Fruit fly (Drosophila melanogaster) whole organism, embryonic: ENCODE data around the gene CG13314.
A peak's percentile ranks its signal among the peaks of the same experiment; 100 is the strongest.

Experiments
- Ada2b ChIP-seq: fragments of 200-800 bp; sonication (Bioruptor generic); IDR thresholded peaks from 2 replicates; pipeline ENCODE4 v1.3.6; 2022; ENCODE audit warnings: missing biosample characterization, missing genetic modification characterization
- Atf6 ChIP-seq: fragments of 200-800 bp; sonication (Bioruptor generic); IDR thresholded peaks from 2 replicates; pipeline ENCODE4 v1.3.6; 2022; ENCODE audit warnings: missing biosample characterization, missing genetic modification characterization
- B-H1 ChIP-seq: fragments of 200-800 bp; sonication (Bioruptor generic); IDR thresholded peaks from 3 replicates; pipeline ENCODE4 v1.3.6; 2022; ENCODE audit warnings: missing biosample characterization, missing genetic modification characterization
- Bteb2 ChIP-seq: fragments of 200-800 bp; sonication (Bioruptor generic); optimal IDR thresholded peaks from 2 replicates; lab custom pipeline; 2016; ENCODE audit warnings: missing biosample characterization, missing genetic modification characterization
- CG10267 ChIP-seq: fragments of 200-800 bp; sonication (Bioruptor generic); optimal IDR thresholded peaks from 2 replicates; lab custom pipeline; 2018; ENCODE audit warnings: missing biosample characterization, mild to moderate bottlenecking, missing genetic modification characterization, moderate library complexity
- CG10431 ChIP-seq: fragments of 200-800 bp; sonication (Bioruptor generic); optimal IDR thresholded peaks from 3 replicates; lab custom pipeline; 2018; ENCODE audit warnings: missing biosample characterization, mild to moderate bottlenecking, missing genetic modification characterization
- CG12299 ChIP-seq: fragments of 200-800 bp; sonication (Bioruptor generic); optimal IDR thresholded peaks from 2 replicates; lab custom pipeline; 2018; ENCODE audit warnings: missing biosample characterization, mild to moderate bottlenecking, missing genetic modification characterization
- CG15011 ChIP-seq: fragments of 200-800 bp; sonication (Bioruptor generic); optimal IDR thresholded peaks from 3 replicates; lab custom pipeline; 2018; ENCODE audit warnings: missing biosample characterization, mild to moderate bottlenecking, missing genetic modification characterization
- CG15073 ChIP-seq: fragments of 200-800 bp; sonication (Bioruptor generic); optimal IDR thresholded peaks from 2 replicates; lab custom pipeline; 2016; ENCODE audit warnings: missing biosample characterization, missing genetic modification characterization
- CG15269 ChIP-seq: fragments of 200-800 bp; sonication (Bioruptor generic); optimal IDR thresholded peaks from 2 replicates; lab custom pipeline; 2018; ENCODE audit warnings: missing biosample characterization, mild to moderate bottlenecking, missing genetic modification characterization, moderate library complexity
- CG17802 ChIP-seq: fragments of 200-800 bp; sonication (Bioruptor generic); optimal IDR thresholded peaks from 2 replicates; lab custom pipeline; 2018; ENCODE audit warnings: missing biosample characterization, mild to moderate bottlenecking, missing genetic modification characterization, moderate library complexity
- CG18599 ChIP-seq: fragments of 200-800 bp; sonication (Bioruptor generic); optimal IDR thresholded peaks from 3 replicates; lab custom pipeline; 2017; ENCODE audit warnings: missing biosample characterization, missing genetic modification characterization, mild to moderate bottlenecking, moderate library complexity, missing genetic modification reagents
- CG2712 ChIP-seq: fragments of 200-800 bp; optimal IDR thresholded peaks from 3 replicates; lab custom pipeline; 2019; ENCODE audit warnings: missing biosample characterization, mild to moderate bottlenecking, missing genetic modification characterization, moderate library complexity
- CG4282 ChIP-seq: fragments of 200-800 bp; sonication (Bioruptor generic); optimal IDR thresholded peaks from 2 replicates; lab custom pipeline; 2016; ENCODE audit warnings: missing biosample characterization, missing genetic modification characterization
- CG4328 ChIP-seq: fragments of 200-800 bp; sonication (Bioruptor generic); optimal IDR thresholded peaks from 3 replicates; lab custom pipeline; 2017; ENCODE audit warnings: missing biosample characterization, missing genetic modification reagents, missing genetic modification characterization
- CG5953 ChIP-seq: fragments of 200-800 bp; sonication (Bioruptor generic); IDR thresholded peaks from 2 replicates; pipeline ENCODE4 v1.3.6; 2022; ENCODE audit warnings: missing biosample characterization, missing genetic modification characterization
- CG7357 ChIP-seq: fragments of 200-800 bp; sonication (Bioruptor generic); IDR thresholded peaks from 3 replicates; pipeline ENCODE4 v1.3.6; 2022; ENCODE audit warnings: missing biosample characterization, missing genetic modification characterization
- CG8359 ChIP-seq: fragments of 200-800 bp; sonication (Bioruptor generic); optimal IDR thresholded peaks from 2 replicates; lab custom pipeline; 2017; ENCODE audit warnings: missing biosample characterization, mild to moderate bottlenecking, missing genetic modification characterization, borderline replicate concordance
- D ChIP-seq, 2 experiments: fragments of 200-800 bp in 1 of 2; fragments of >200 bp in 1 of 2; sonication (Bioruptor generic) in 1 of 2; optimal IDR thresholded peaks; 2 replicates in 1 of 2; 3 replicates in 1 of 2; lab custom pipeline; 2017; ENCODE audit warnings: mild to moderate bottlenecking in 1 of 2, missing biosample characterization in 1 of 2, missing genetic modification characterization in 1 of 2, missing genetic modification reagents in 1 of 2
- Dek ChIP-seq: fragments of 200-800 bp; sonication (Bioruptor generic); optimal IDR thresholded peaks from 3 replicates; lab custom pipeline; 2019; ENCODE audit warnings: missing biosample characterization, mild to moderate bottlenecking, missing genetic modification characterization, moderate library complexity
- Dip3 ChIP-seq: fragments of 200-800 bp; sonication (Bioruptor generic); optimal IDR thresholded peaks from 3 replicates; lab custom pipeline; 2016; ENCODE audit warnings: missing biosample characterization, missing genetic modification characterization
- Doc3 ChIP-seq: fragments of 200-800 bp; sonication (Bioruptor generic); IDR thresholded peaks from 3 replicates; pipeline ENCODE4 v1.3.6; 2022; ENCODE audit warnings: missing biosample characterization, missing genetic modification characterization; ENCODE audit not compliant: partially characterized antibody
- Dp ChIP-seq: fragments of 200-800 bp; sonication (Bioruptor generic); optimal IDR thresholded peaks from 2 replicates; lab custom pipeline; 2018; ENCODE audit warnings: missing biosample characterization, mild to moderate bottlenecking, missing genetic modification characterization, moderate library complexity
- Dref ChIP-seq: fragments of 200-800 bp; sonication (Bioruptor generic); IDR thresholded peaks from 2 replicates; pipeline ENCODE4 v1.3.6; 2022; ENCODE audit warnings: missing biosample characterization, missing genetic modification characterization
- ERR ChIP-seq: fragments of 200-800 bp; sonication (Bioruptor generic); optimal IDR thresholded peaks from 2 replicates; lab custom pipeline; 2016; ENCODE audit warnings: missing biosample characterization, missing genetic modification characterization
- GATAe ChIP-seq: fragments of 200-800 bp; sonication (Bioruptor generic); conservative IDR thresholded peaks from 2 replicates; pipeline ENCODE4 v1.3.6; 2022; ENCODE audit warnings: missing biosample characterization, missing genetic modification characterization
- HLH3B ChIP-seq: fragments of 200-800 bp; sonication (Bioruptor generic); IDR thresholded peaks from 2 replicates; pipeline ENCODE4 v1.3.6; 2022; ENCODE audit warnings: missing biosample characterization, missing genetic modification characterization
- HLH54F ChIP-seq: fragments of 200-800 bp; sonication (Bioruptor generic); optimal IDR thresholded peaks from 3 replicates; lab custom pipeline; 2016; ENCODE audit warnings: missing biosample characterization, missing genetic modification characterization
- Lim3 ChIP-seq: fragments of 200-800 bp; sonication (Bioruptor generic); IDR thresholded peaks from 2 replicates; pipeline ENCODE4 v1.3.6; 2022; ENCODE audit warnings: missing biosample characterization, missing genetic modification characterization
- Lpt ChIP-seq: fragments of >200 bp; optimal IDR thresholded peaks from 2 replicates; lab custom pipeline; 2018; ENCODE audit warnings: missing biosample characterization, missing genetic modification characterization
- NK7.1 ChIP-seq: fragments of 200-800 bp; sonication (Bioruptor generic); optimal IDR thresholded peaks from 3 replicates; lab custom pipeline; 2016; ENCODE audit warnings: missing biosample characterization, missing genetic modification characterization
- Six4 ChIP-seq: fragments of 200-800 bp; sonication (Bioruptor generic); optimal IDR thresholded peaks from 2 replicates; lab custom pipeline; 2016; ENCODE audit warnings: missing biosample characterization, missing genetic modification characterization
- ato ChIP-seq: fragments of 200-800 bp; sonication (Bioruptor generic); IDR thresholded peaks from 2 replicates; pipeline ENCODE4 v1.3.6; 2022; ENCODE audit warnings: missing biosample characterization, missing genetic modification characterization; ENCODE audit not compliant: partially characterized antibody
- bigmax ChIP-seq: fragments of 200-800 bp; sonication (Bioruptor generic); optimal IDR thresholded peaks from 2 replicates; lab custom pipeline; 2018; ENCODE audit warnings: missing biosample characterization, mild to moderate bottlenecking, missing genetic modification characterization
- chn ChIP-seq: fragments of 200-800 bp; sonication (Bioruptor generic); optimal IDR thresholded peaks from 2 replicates; lab custom pipeline; 2016; ENCODE audit warnings: missing biosample characterization, missing genetic modification characterization
- disco-r ChIP-seq: fragments of 200-800 bp; sonication (Bioruptor generic); optimal IDR thresholded peaks from 2 replicates; lab custom pipeline; 2016; ENCODE audit warnings: missing biosample characterization, missing genetic modification characterization
- eve ChIP-seq, 2 experiments: fragments of >200 bp; optimal IDR thresholded peaks; 2 replicates each; lab custom pipeline; 2017; ENCODE audit warnings: missing biosample characterization in 2 of 2, missing genetic modification characterization in 2 of 2
- fd3F ChIP-seq: fragments of 200-800 bp; sonication (Bioruptor generic); optimal IDR thresholded peaks from 2 replicates; lab custom pipeline; 2018; ENCODE audit warnings: missing biosample characterization, mild to moderate bottlenecking, missing genetic modification characterization, moderate library complexity
- fd64A ChIP-seq: fragments of 200-800 bp; sonication (Bioruptor generic); optimal IDR thresholded peaks from 3 replicates; lab custom pipeline; 2018; ENCODE audit warnings: missing biosample characterization, mild to moderate bottlenecking, missing genetic modification characterization
- ftz-f1 ChIP-seq: fragments of 200-800 bp; sonication (Bioruptor generic); optimal IDR thresholded peaks from 2 replicates; lab custom pipeline; 2016; ENCODE audit warnings: missing biosample characterization, missing genetic modification characterization
- grau ChIP-seq: fragments of 200-800 bp; optimal IDR thresholded peaks from 3 replicates; lab custom pipeline; 2019; ENCODE audit warnings: missing biosample characterization, mild to moderate bottlenecking, missing genetic modification characterization, moderate library complexity
- nerfin-2 ChIP-seq: fragments of 200-800 bp; sonication (Bioruptor generic); IDR thresholded peaks from 2 replicates; pipeline ENCODE4 v1.3.6; 2022; ENCODE audit warnings: missing biosample characterization, missing genetic modification characterization; ENCODE audit not compliant: partially characterized antibody
- peb ChIP-seq: fragments of 200-800 bp; sonication (Bioruptor generic); IDR thresholded peaks from 2 replicates; pipeline ENCODE4 v1.3.6; 2022; ENCODE audit warnings: missing biosample characterization, missing genetic modification characterization
- pita ChIP-seq: fragments of 200-800 bp; sonication (Bioruptor generic); optimal IDR thresholded peaks from 2 replicates; lab custom pipeline; 2017; ENCODE audit warnings: missing biosample characterization, mild to moderate bottlenecking, missing genetic modification characterization
- row ChIP-seq: fragments of 200-800 bp; sonication (Bioruptor generic); IDR thresholded peaks from 3 replicates; pipeline ENCODE4 v1.3.6; 2022; ENCODE audit warnings: missing biosample characterization, missing genetic modification characterization
- salm ChIP-seq: fragments of 200-800 bp; sonication (Bioruptor generic); optimal IDR thresholded peaks from 2 replicates; lab custom pipeline; 2018; ENCODE audit warnings: missing biosample characterization, mild to moderate bottlenecking, missing genetic modification characterization
- sim ChIP-seq: fragments of 200-800 bp; sonication (Bioruptor generic); IDR thresholded peaks from 2 replicates; pipeline ENCODE4 v1.3.6; 2022; ENCODE audit warnings: missing biosample characterization, missing genetic modification characterization
- sqz ChIP-seq: fragments of 200-800 bp; sonication (Bioruptor generic); optimal IDR thresholded peaks from 3 replicates; lab custom pipeline; 2018; ENCODE audit warnings: missing biosample characterization, mild to moderate bottlenecking, missing genetic modification characterization
- tna ChIP-seq: fragments of 200-800 bp; sonication (Bioruptor generic); IDR thresholded peaks from 2 replicates; pipeline ENCODE4 v1.3.6; 2022; ENCODE audit warnings: missing biosample characterization, missing genetic modification characterization; ENCODE audit not compliant: partially characterized antibody
- tup ChIP-seq: fragments of 200-800 bp; sonication (Bioruptor generic); optimal IDR thresholded peaks from 2 replicates; lab custom pipeline; 2016; ENCODE audit warnings: missing biosample characterization, mild to moderate bottlenecking, missing genetic modification characterization, moderate library complexity

The CG13314 gene

DNA sequence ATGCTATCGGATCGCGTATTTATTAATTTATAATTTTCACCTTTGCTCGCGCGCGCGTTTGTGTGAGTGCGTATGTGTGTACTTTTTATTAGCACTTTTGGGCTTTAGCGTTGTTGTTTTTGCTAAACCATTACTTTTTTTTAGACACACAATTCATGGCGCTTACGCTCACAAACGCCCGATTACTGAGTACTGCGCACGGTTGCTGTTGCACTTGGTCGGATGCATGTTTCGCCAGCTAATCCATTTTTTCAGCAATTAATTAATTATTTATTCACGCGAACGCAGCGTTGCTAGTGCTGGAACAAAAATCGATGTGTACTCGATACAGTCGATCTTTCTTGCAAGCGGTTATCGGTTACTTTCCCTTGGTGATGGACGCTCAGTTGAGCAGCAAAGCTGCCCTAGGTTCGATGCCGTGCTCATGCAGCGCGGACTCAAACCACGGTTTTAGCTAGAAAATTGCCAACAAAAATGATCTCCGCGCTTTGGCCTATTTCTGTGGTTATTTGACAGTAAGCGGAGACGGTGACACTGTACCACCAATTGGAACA is 16.2 kb downstream of the CG13314 start, which contains the start of the genes smg and CG5087 (continued):
- no peak for TF ChIP-seq tup (GFP tag; lab: Kevin White, UChicago)
- TF ChIP-seq Dref (GFP tag; lab: Robert Waterston, UW), result peak; percentile 98
- peak; percentile 55; the same call in 1 of the 3 replicates for TF ChIP-seq Doc3 (GFP tag; lab: Robert Waterston, UW)
- TF ChIP-seq CG15073 (GFP tag; lab: Kevin White, UChicago), result no peak
- peak; percentile 23 for TF ChIP-seq grau (tag; lab: Kevin White, UChicago)
- TF ChIP-seq chn (GFP tag; lab: Kevin White, UChicago), result peak; percentile 36
- TF ChIP-seq Bteb2, result peak; percentile 16
- TF ChIP-seq Six4 (GFP tag; lab: Kevin White, UChicago), result peak; percentile 2
- TF ChIP-seq CG15011 (GFP tag; lab: Kevin White, UChicago), result no peak
- no peak for TF ChIP-seq disco-r (GFP tag; lab: Kevin White, UChicago)
- TF ChIP-seq fd3F (GFP tag; lab: Kevin White, UChicago), result no peak
- no peak for TF ChIP-seq sim (GFP tag; lab: Robert Waterston, UW)
- peak; percentile 56 for TF ChIP-seq Dp (GFP tag; lab: Kevin White, UChicago)
- peak; percentile 35 for TF ChIP-seq CG12299 (tag; lab: Kevin White, UChicago)
- TF ChIP-seq fd64A, result no peak
- no peak for TF ChIP-seq CG17802 (tag; lab: Kevin White, UChicago)
- no peak for TF ChIP-seq CG18599 (GFP tag; lab: Kevin White, UChicago)
- TF ChIP-seq CG4328, result no peak
- TF ChIP-seq CG8359 (GFP tag; lab: Kevin White, UChicago), result no peak
- peak; percentile 61 for TF ChIP-seq HLH54F (GFP tag; lab: Kevin White, UChicago)
- no peak for TF ChIP-seq nerfin-2
- TF ChIP-seq Lpt, result no peak
- TF ChIP-seq CG10267 (tag; lab: Kevin White, UChicago), result peak; percentile 78
- no peak for TF ChIP-seq Atf6 (GFP tag; lab: Robert Waterston, UW)
- TF ChIP-seq row (GFP tag; lab: Robert Waterston, UW), result peak; percentile 55
- no peak for TF ChIP-seq Lim3 (GFP tag; lab: Robert Waterston, UW)
- TF ChIP-seq sqz, result no peak
- TF ChIP-seq ftz-f1, result peak; percentile 77
- TF ChIP-seq tna (GFP tag; lab: Robert Waterston, UW), result peak; percentile 53; the same call in 1 of the 2 replicates
- no peak for TF ChIP-seq bigmax (GFP tag; lab: Kevin White, UChicago)
- TF ChIP-seq CG4282, result peak; percentile 47
- peak; percentile 59 for TF ChIP-seq Dek
- TF ChIP-seq peb, result no peak
- no peak for TF ChIP-seq CG15269
- no peak for TF ChIP-seq D (optimal IDR thresholded peaks at IDR 0.05; lab: Kevin White, UChicago)
- TF ChIP-seq D (GFP tag; optimal IDR thresholded peaks at IDR 0.05; lab: Kevin White, UChicago), result no peak
- no peak for TF ChIP-seq Ada2b (GFP tag; lab: Robert Waterston, UW)
- TF ChIP-seq ERR, result peak; percentile 51
- no peak for TF ChIP-seq HLH3B (GFP tag; lab: Robert Waterston, UW)
- peak; percentile 6 for TF ChIP-seq salm (tag; lab: Kevin White, UChicago)
- TF ChIP-seq ato (GFP tag; lab: Robert Waterston, UW), result peak; percentile 59
- TF ChIP-seq B-H1 (GFP tag; lab: Robert Waterston, UW), result no peak
- peak; percentile 97 for TF ChIP-seq pita (GFP tag; lab: Kevin White, UChicago)
- TF ChIP-seq CG5953, result no peak
- TF ChIP-seq GATAe (GFP tag; lab: Robert Waterston, UW), result no peak
- TF ChIP-seq CG2712 (tag; lab: Kevin White, UChicago), result peak; percentile 64
- TF ChIP-seq CG7357 (GFP tag; lab: Robert Waterston, UW), result no peak
- TF ChIP-seq eve (GFP tag; optimal IDR thresholded peaks at IDR 0.05; lab: Kevin White, UChicago), result no peak
- no peak for TF ChIP-seq NK7.1 (GFP tag; lab: Kevin White, UChicago)
- TF ChIP-seq Dip3 (GFP tag; lab: Kevin White, UChicago), result peak; percentile 73
- no peak for TF ChIP-seq CG10431
